Worm (Caenorhabditis elegans) whole organism, L1 larva: Measurements from ENCODE around the gene Y14H12B.1.

Experiments
- C04F5.9 ChIP-seq: sonication (generic microtip); optimal IDR thresholded peaks from 2 replicates; lab custom pipeline; 2016; ENCODE audit warnings: missing genetic modification characterization, missing compliant biosample characterization
- C34B4.2 ChIP-seq: sonication (generic microtip); optimal IDR thresholded peaks from 2 replicates; lab custom pipeline; 2017; ENCODE audit warnings: mild to moderate bottlenecking, missing genetic modification characterization, missing compliant biosample characterization
- F16B12.6 ChIP-seq: fragments of 150-350 bp; optimal IDR thresholded peaks from 2 replicates; lab custom pipeline; 2014; ENCODE audit warnings: missing biosample characterization, missing genetic modification characterization
- Y116A8C.19 ChIP-seq: sonication (generic microtip); optimal IDR thresholded peaks from 2 replicates; lab custom pipeline; 2016; ENCODE audit warnings: missing compliant biosample characterization, missing genetic modification characterization, borderline replicate concordance
- aly-2 ChIP-seq: fragments of 150-350 bp; optimal IDR thresholded peaks from 2 replicates; lab custom pipeline; 2014; ENCODE audit warnings: missing biosample characterization, missing genetic modification characterization
- blmp-1 ChIP-seq: fragments of 150-350 bp; optimal IDR thresholded peaks from 2 replicates; lab custom pipeline; 2014; ENCODE audit warnings: missing biosample characterization, missing genetic modification characterization
- ceh-8 ChIP-seq: fragments of 200-800 bp; sonication (Bioruptor generic); optimal IDR thresholded peaks from 2 replicates; lab custom pipeline; 2018; ENCODE audit warnings: mild to moderate bottlenecking, missing genetic modification characterization, moderate library complexity, missing compliant biosample characterization
- ces-1 ChIP-seq: fragments of 150-350 bp; optimal IDR thresholded peaks from 2 replicates; lab custom pipeline; 2014; ENCODE audit warnings: missing biosample characterization, missing genetic modification reagents, missing genetic modification characterization
- dpl-1 ChIP-seq, 3 experiments: fragments of 150-350 bp in 2 of 3; sonication (generic microtip) in 1 of 3; optimal IDR thresholded peaks; 2 replicates each; lab custom pipeline; 2014 to 2017; ENCODE audit warnings: missing biosample characterization in 3 of 3, missing genetic modification characterization in 3 of 3, missing genetic modification reagents in 3 of 3
- dsc-1 ChIP-seq: sonication (generic microtip); optimal IDR thresholded peaks from 2 replicates; lab custom pipeline; 2016; ENCODE audit warnings: mild to moderate bottlenecking, missing genetic modification characterization, missing compliant biosample characterization
- efl-1 ChIP-seq, 4 experiments: fragments of 150-350 bp; optimal IDR thresholded peaks in 3 of 4; peaks in 1 of 4; 1 replicate in 1 of 4; 2 replicates in 3 of 4; lab custom pipeline; 2014; ENCODE audit warnings: missing biosample characterization in 2 of 4, missing genetic modification characterization in 2 of 4, missing genetic modification reagents in 2 of 4
- egl-13 ChIP-seq: sonication (generic microtip); optimal IDR thresholded peaks from 2 replicates; lab custom pipeline; 2016; ENCODE audit warnings: missing genotype, missing genetic modification reagents, missing genetic modification characterization, missing compliant biosample characterization
- egl-27 ChIP-seq, 2 experiments: fragments of 150-350 bp in 1 of 2; sonication (generic microtip); optimal IDR thresholded peaks; 3 replicates each; lab custom pipeline; 2017 to 2018; ENCODE audit warnings: missing biosample characterization in 2 of 2, missing genetic modification characterization in 2 of 2, missing genetic modification reagents in 2 of 2
- ets-5 ChIP-seq: fragments of 200-800 bp; sonication (Bioruptor generic); IDR thresholded peaks from 2 replicates; pipeline ENCODE4 v1.3.6; 2022; ENCODE audit warnings: missing genetic modification characterization, missing compliant biosample characterization
- fkh-10 ChIP-seq: sonication (generic microtip); optimal IDR thresholded peaks from 2 replicates; lab custom pipeline; 2017; ENCODE audit warnings: missing biosample characterization, missing genetic modification reagents, missing genetic modification characterization
- fkh-4 ChIP-seq: sonication (generic microtip); optimal IDR thresholded peaks from 2 replicates; lab custom pipeline; 2016; ENCODE audit warnings: missing compliant biosample characterization, missing genetic modification characterization, borderline replicate concordance
- fkh-8 ChIP-seq: sonication (generic microtip); optimal IDR thresholded peaks from 2 replicates; lab custom pipeline; 2016; ENCODE audit warnings: mild to moderate bottlenecking, missing genetic modification characterization, missing compliant biosample characterization
- fos-1 ChIP-seq: fragments of 150-350 bp; optimal IDR thresholded peaks from 2 replicates; lab custom pipeline; 2014; ENCODE audit warnings: missing biosample characterization, missing genetic modification characterization
- grh-1 ChIP-seq: fragments of 200-800 bp; sonication (Bioruptor generic); IDR thresholded peaks from 2 replicates; pipeline ENCODE4 v1.3.6; 2022; ENCODE audit warnings: missing genetic modification reagents, missing genetic modification characterization, missing compliant biosample characterization
- hlh-4 ChIP-seq: sonication (generic microtip); optimal IDR thresholded peaks from 2 replicates; lab custom pipeline; 2016; ENCODE audit warnings: mild to moderate bottlenecking, missing genetic modification characterization, missing compliant biosample characterization
- hpl-2 ChIP-seq: fragments of 150-350 bp; optimal IDR thresholded peaks from 2 replicates; lab custom pipeline; 2014; ENCODE audit warnings: missing biosample characterization, missing genetic modification reagents, missing genetic modification characterization
- irx-1 ChIP-seq: sonication (generic microtip); optimal IDR thresholded peaks from 2 replicates; lab custom pipeline; 2016; ENCODE audit warnings: missing genetic modification characterization, missing compliant biosample characterization
- lin-13 ChIP-seq: fragments of 150-350 bp; optimal IDR thresholded peaks from 2 replicates; lab custom pipeline; 2014; ENCODE audit warnings: missing biosample characterization, missing genetic modification reagents, missing genetic modification characterization
- lir-3 ChIP-seq: sonication (generic microtip); optimal IDR thresholded peaks from 2 replicates; lab custom pipeline; 2016; ENCODE audit warnings: mild to moderate bottlenecking, missing genetic modification characterization, moderate library complexity, missing compliant biosample characterization; ENCODE audit not compliant: poor library complexity
- lsy-2 ChIP-seq, 2 experiments: fragments of 150-350 bp; optimal IDR thresholded peaks; 2 replicates each; lab custom pipeline; 2014; ENCODE audit warnings: missing biosample characterization in 2 of 2, missing genetic modification characterization in 2 of 2
- mab-9 ChIP-seq: fragments of 200-800 bp; sonication (Bioruptor generic); IDR thresholded peaks from 2 replicates; pipeline ENCODE4 v1.3.6; 2022; ENCODE audit warnings: missing genetic modification reagents, missing genetic modification characterization, missing compliant biosample characterization
- mdl-1 ChIP-seq, 2 experiments: fragments of 150-350 bp; optimal IDR thresholded peaks; 2 replicates each; lab custom pipeline; 2014 to 2017; ENCODE audit warnings: missing biosample characterization in 2 of 2, missing genetic modification characterization in 2 of 2, inconsistent platforms in 1 of 2
- mef-2 ChIP-seq: fragments of 150-350 bp; optimal IDR thresholded peaks from 2 replicates; lab custom pipeline; 2014; ENCODE audit warnings: missing biosample characterization, missing genetic modification characterization
- mep-1 ChIP-seq: fragments of 150-350 bp; optimal IDR thresholded peaks from 2 replicates; lab custom pipeline; 2014; ENCODE audit warnings: missing biosample characterization, missing genetic modification characterization
- nhr-11 ChIP-seq: fragments of 150-350 bp; optimal IDR thresholded peaks from 2 replicates; lab custom pipeline; 2014; ENCODE audit warnings: missing biosample characterization, missing genetic modification characterization
- nhr-12 ChIP-seq: sonication (generic microtip); optimal IDR thresholded peaks from 2 replicates; lab custom pipeline; 2017; ENCODE audit warnings: missing biosample characterization, missing genetic modification characterization
- nhr-19 ChIP-seq: fragments of 200-800 bp; sonication (Bioruptor generic); conservative IDR thresholded peaks from 2 replicates; pipeline ENCODE4 v1.3.6; 2022; ENCODE audit warnings: missing genetic modification characterization, missing compliant biosample characterization
- nhr-47 ChIP-seq: sonication (generic microtip); optimal IDR thresholded peaks from 2 replicates; lab custom pipeline; 2016; ENCODE audit warnings: mild to moderate bottlenecking, missing genetic modification characterization, moderate library complexity, missing compliant biosample characterization
- nhr-71 ChIP-seq: sonication (generic microtip); optimal IDR thresholded peaks from 2 replicates; lab custom pipeline; 2016; ENCODE audit warnings: mild to moderate bottlenecking, missing genetic modification characterization, moderate library complexity, missing compliant biosample characterization
- nhr-76 ChIP-seq: sonication (generic microtip); optimal IDR thresholded peaks from 2 replicates; lab custom pipeline; 2017; ENCODE audit warnings: missing biosample characterization, missing genetic modification characterization
- nhr-90 ChIP-seq: sonication (generic microtip); optimal IDR thresholded peaks from 2 replicates; lab custom pipeline; 2016; ENCODE audit warnings: mild to moderate bottlenecking, missing genetic modification characterization, missing compliant biosample characterization; ENCODE audit not compliant: poor library complexity
- pag-3 ChIP-seq: sonication (generic microtip); optimal IDR thresholded peaks from 2 replicates; lab custom pipeline; 2017; ENCODE audit warnings: missing genetic modification characterization, mild to moderate bottlenecking, missing compliant biosample characterization, antibody characterized with exemption, borderline replicate concordance; ENCODE audit not compliant: insufficient read depth
- snpc-4 ChIP-seq: fragments of 150-350 bp; optimal IDR thresholded peaks from 2 replicates; lab custom pipeline; 2014; ENCODE audit warnings: missing biosample characterization, missing genetic modification characterization
- snu-23 ChIP-seq: sonication (generic microtip); optimal IDR thresholded peaks from 2 replicates; lab custom pipeline; 2016; ENCODE audit warnings: missing genetic modification characterization, missing compliant biosample characterization
- sox-4 ChIP-seq: sonication (generic microtip); optimal IDR thresholded peaks from 2 replicates; lab custom pipeline; 2016; ENCODE audit warnings: missing genetic modification characterization, missing compliant biosample characterization
- sptf-1 ChIP-seq: fragments of 150-350 bp; optimal IDR thresholded peaks from 2 replicates; lab custom pipeline; 2014; ENCODE audit warnings: missing biosample characterization, missing genetic modification characterization
- sup-37 ChIP-seq: fragments of 200-800 bp; sonication (Bioruptor generic); optimal IDR thresholded peaks from 2 replicates; lab custom pipeline; 2018; ENCODE audit warnings: mild to moderate bottlenecking, missing genetic modification characterization, missing compliant biosample characterization
- swsn-7 ChIP-seq: sonication (generic microtip); optimal IDR thresholded peaks from 2 replicates; lab custom pipeline; 2016; ENCODE audit warnings: missing genetic modification characterization, missing compliant biosample characterization
- unc-130 ChIP-seq: fragments of 150-350 bp; optimal IDR thresholded peaks from 2 replicates; lab custom pipeline; 2017; ENCODE audit warnings: missing biosample characterization, missing genetic modification characterization, inconsistent platforms
- unc-30 ChIP-seq: sonication (generic microtip); optimal IDR thresholded peaks from 2 replicates; lab custom pipeline; 2017; ENCODE audit warnings: missing biosample characterization, missing genetic modification characterization
- unc-62 ChIP-seq: fragments of 150-350 bp; optimal IDR thresholded peaks from 2 replicates; lab custom pipeline; 2014; ENCODE audit warnings: missing biosample characterization, missing genetic modification reagents, missing genetic modification characterization
- unc-86 ChIP-seq: sonication (generic microtip); optimal IDR thresholded peaks from 2 replicates; lab custom pipeline; 2016; ENCODE audit warnings: missing genetic modification characterization, missing compliant biosample characterization
- vab-15 ChIP-seq: sonication (generic microtip); optimal IDR thresholded peaks from 2 replicates; lab custom pipeline; 2017; ENCODE audit warnings: missing genotype, mild to moderate bottlenecking, missing genetic modification characterization, missing compliant biosample characterization
- zag-1 ChIP-seq: fragments of 150-350 bp; optimal IDR thresholded peaks from 2 replicates; lab custom pipeline; 2014; ENCODE audit warnings: missing biosample characterization, missing genetic modification characterization
- ztf-11 ChIP-seq, 2 experiments: sonication (generic microtip); optimal IDR thresholded peaks; 2 replicates each; lab custom pipeline; 2016 to 2017; ENCODE audit warnings: missing genetic modification characterization in 2 of 2, missing biosample characterization in 1 of 2, missing compliant biosample characterization in 1 of 2
- ztf-4 ChIP-seq: fragments of 150-350 bp; optimal IDR thresholded peaks from 2 replicates; lab custom pipeline; 2014; ENCODE audit warnings: missing biosample characterization, missing genetic modification characterization

Y14H12B.1 gene

DNA sequence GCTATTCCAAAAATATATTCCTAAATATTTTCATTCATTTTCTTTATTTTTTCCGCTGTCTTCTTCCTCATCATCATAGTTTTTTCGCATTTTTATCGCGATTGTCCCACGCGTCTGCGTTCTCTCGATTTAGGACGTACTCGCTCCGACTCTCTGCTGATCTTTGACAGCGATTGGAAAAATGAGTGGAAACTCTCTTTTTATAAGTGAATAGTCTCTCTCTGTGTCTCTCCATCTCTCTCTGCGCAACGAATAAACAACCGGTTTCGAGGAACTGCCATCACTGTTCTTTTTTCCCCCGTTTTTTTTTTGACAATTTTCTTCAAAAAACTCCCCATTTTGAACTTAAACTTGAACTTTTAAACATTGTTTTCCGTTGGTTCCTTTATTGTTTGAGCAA is 17.1 kb downstream of the Y14H12B.1 start (continued):
- TF ChIP-seq sox-4 (tag; lab: Kevin White, UChicago) (no peak), swsn-7 (tag; lab: Kevin White, UChicago) (peak; percentile 1), lin-13 (GFP tag; lab: Kevin White, UChicago) (no peak), egl-13 (tag; lab: Kevin White, UChicago) (no peak), nhr-19 (GFP tag; lab: Robert Waterston, UW) (no peak), lsy-2 (tag; optimal IDR thresholded peaks at IDR 0.05; lab: Kevin White, UChicago) (peak in 1 of 2 experiments; percentile 47), mep-1 (tag; lab: Kevin White, UChicago) (peak; percentile 30), mab-9 (GFP tag; lab: Robert Waterston, UW) (no peak), grh-1 (GFP tag; lab: Robert Waterston, UW) (peak; percentile 90), C34B4.2 (tag; lab: Kevin White, UChicago) (no peak), hlh-4 (no peak), ceh-8 (GFP tag; lab: Kevin White, UChicago) (no peak), snpc-4 (tag; lab: Kevin White, UChicago) (no peak), ces-1 (GFP tag; lab: Kevin White, UChicago) (no peak), fos-1 (peak; percentile 20), mef-2 (tag; lab: Kevin White, UChicago) (no peak), nhr-90 (tag; lab: Kevin White, UChicago) (no peak), snu-23 (GFP tag; lab: Kevin White, UChicago) (peak; percentile 51), zag-1 (tag; lab: Kevin White, UChicago) (no peak), Y116A8C.19 (tag; lab: Kevin White, UChicago) (no peak), dsc-1 (tag; lab: Kevin White, UChicago) (no peak), efl-1 (optimal IDR thresholded peaks at IDR 0.05; lab: Kevin White, UChicago) (peak in 1 of 2 experiments; percentile 28), efl-1 (GFP tag; optimal IDR thresholded peaks at IDR 0.05 in 1 of 2; lab: Kevin White, UChicago) (peak in 1 of 2 experiments; percentile 65), lir-3 (no peak), unc-86 (tag; lab: Kevin White, UChicago) (no peak), unc-130 (tag; lab: Kevin White, UChicago) (no peak), nhr-11 (tag; lab: Kevin White, UChicago) (no peak), ztf-11 (tag; optimal IDR thresholded peaks at IDR 0.05; lab: Kevin White, UChicago) (no peak), unc-62 (no peak), sptf-1 (no peak), blmp-1 (tag; lab: Kevin White, UChicago) (peak; percentile 89), aly-2 (tag; lab: Kevin White, UChicago) (no peak), irx-1 (tag; lab: Kevin White, UChicago) (no peak), fkh-4 (no peak), dpl-1 (GFP tag; optimal IDR thresholded peaks at IDR 0.05; lab: Kevin White, UChicago) (peak in 1 of 3 experiments; percentile 19), nhr-12 (tag; lab: Kevin White, UChicago) (no peak), C04F5.9 (tag; lab: Kevin White, UChicago) (no peak), fkh-10 (GFP tag; lab: Kevin White, UChicago) (no peak), F16B12.6 (tag; lab: Kevin White, UChicago) (no peak), vab-15 (tag; lab: Kevin White, UChicago) (no peak), sup-37 (no peak), pag-3 (tag; lab: Kevin White, UChicago) (no peak), fkh-8 (tag; lab: Kevin White, UChicago) (no peak), egl-27 (tag; optimal IDR thresholded peaks at IDR 0.05; lab: Kevin White, UChicago) (no peak), unc-30 (tag; lab: Kevin White, UChicago) (no peak), ets-5 (GFP tag; lab: Robert Waterston, UW) (no peak), nhr-71 (peak; percentile 39), ztf-4 (no peak), hpl-2 (GFP tag; lab: Kevin White, UChicago) (no peak), mdl-1 (tag; optimal IDR thresholded peaks at IDR 0.05; lab: Kevin White, UChicago) (no peak), nhr-76 (no peak), nhr-47 (tag; lab: Kevin White, UChicago) (no peak)
